Worm (Caenorhabditis elegans): ENCODE data around the gene Y44A6D.1.

ce11 chrV:20828820-20829219, 39.0 kb upstream of the Y44A6D.1 start, which contains the start of gene sbt-1:
- TF ChIP-seq rnt-1 (tag; optimal IDR thresholded peaks at IDR 0.05) (no peak), ama-1 (optimal IDR thresholded peaks at IDR 0.05) (no peak), ceh-14 (tag; optimal IDR thresholded peaks at IDR 0.05) (no peak), C08G9.2 (tag; optimal IDR thresholded peaks at IDR 0.05) (no peak), pha-4 (tag; optimal IDR thresholded peaks at IDR 0.05) (no peak), ceh-30 (tag; optimal IDR thresholded peaks at IDR 0.05) (no peak), elt-2 (tag; optimal IDR thresholded peaks at IDR 0.05) (no peak), hlh-30 (tag; optimal IDR thresholded peaks at IDR 0.05; ENCODE audit: insufficient read depth) (peak; percentile 63), tbx-2 (tag; optimal IDR thresholded peaks at IDR 0.05) (peak; percentile 30), unc-42 (tag; optimal IDR thresholded peaks at IDR 0.05) (peak; percentile 56), ets-4 (tag; optimal IDR thresholded peaks at IDR 0.05) (no peak)
